Worm (Caenorhabditis elegans): ENCODE results near the gene Y73F8A.15.

ce11 chrIV:15280219-15280618 is 41.2 kb upstream of the Y73F8A.15 start:
- TF ChIP-seq ceh-82 (tag; optimal IDR thresholded peaks at IDR 0.05) (no peak), lin-13 (GFP tag; optimal IDR thresholded peaks at IDR 0.05) (no peak), dmd-4 (tag; optimal IDR thresholded peaks at IDR 0.05) (no peak), elt-3 (tag; optimal IDR thresholded peaks at IDR 0.05) (no peak)
